Worm (Caenorhabditis elegans) whole organism, late embryonic: ENCODE results near the gene T26C5.4.

ENCODE experiments used
- C08G9.2 ChIP-seq: sonication (generic microtip); optimal IDR thresholded peaks from 2 replicates; lab custom pipeline; 2016; ENCODE audit warnings: mild to moderate bottlenecking, missing genetic modification characterization, moderate library complexity, missing compliant biosample characterization
- ahr-1 ChIP-seq: sonication (generic microtip); optimal IDR thresholded peaks from 2 replicates; lab custom pipeline; 2016; ENCODE audit warnings: missing genetic modification characterization, missing compliant biosample characterization
- ama-1 ChIP-seq: fragments of 150-350 bp; optimal IDR thresholded peaks from 2 replicates; lab custom pipeline; 2014
- ceh-18 ChIP-seq: sonication (generic microtip); optimal IDR thresholded peaks from 2 replicates; lab custom pipeline; 2016; ENCODE audit warnings: missing genetic modification characterization, missing compliant biosample characterization
- ceh-22 ChIP-seq: sonication (generic microtip); optimal IDR thresholded peaks from 2 replicates; lab custom pipeline; 2017; ENCODE audit warnings: missing biosample characterization, missing genetic modification characterization
- ceh-24 ChIP-seq: sonication (generic microtip); optimal IDR thresholded peaks from 2 replicates; lab custom pipeline; 2016; ENCODE audit warnings: mild to moderate bottlenecking, missing genetic modification characterization, missing compliant biosample characterization
- ceh-30 ChIP-seq: fragments of 150-350 bp; optimal IDR thresholded peaks from 2 replicates; lab custom pipeline; 2014; ENCODE audit warnings: missing biosample characterization, missing genetic modification characterization
- ceh-34 ChIP-seq: sonication (generic microtip); optimal IDR thresholded peaks from 2 replicates; lab custom pipeline; 2016; ENCODE audit warnings: mild to moderate bottlenecking, missing genetic modification characterization, missing compliant biosample characterization
- ceh-48 ChIP-seq: sonication (generic microtip); optimal IDR thresholded peaks from 2 replicates; lab custom pipeline; 2016; ENCODE audit warnings: missing genetic modification characterization, inconsistent platforms, missing compliant biosample characterization
- ceh-6 ChIP-seq: fragments of 200-800 bp; sonication (Bioruptor generic); optimal IDR thresholded peaks from 2 replicates; lab custom pipeline; 2018; ENCODE audit warnings: mild to moderate bottlenecking, missing genetic modification characterization, missing compliant biosample characterization
- ceh-9 ChIP-seq: sonication (generic microtip); optimal IDR thresholded peaks from 2 replicates; lab custom pipeline; 2016; ENCODE audit warnings: mild to moderate bottlenecking, missing genetic modification characterization, inconsistent platforms, missing compliant biosample characterization
- che-1 ChIP-seq: sonication (generic microtip); optimal IDR thresholded peaks from 2 replicates; lab custom pipeline; 2016; ENCODE audit warnings: mild to moderate bottlenecking, missing genetic modification characterization, missing compliant biosample characterization
- dmd-4 ChIP-seq: sonication (generic microtip); optimal IDR thresholded peaks from 2 replicates; lab custom pipeline; 2016; ENCODE audit warnings: borderline replicate concordance, missing genetic modification characterization, missing compliant biosample characterization
- dve-1 ChIP-seq: sonication (generic microtip); optimal IDR thresholded peaks from 2 replicates; lab custom pipeline; 2017; ENCODE audit warnings: antibody characterized with exemption, mild to moderate bottlenecking, missing genetic modification characterization, missing compliant biosample characterization
- ets-4 ChIP-seq: sonication (generic microtip); optimal IDR thresholded peaks from 2 replicates; lab custom pipeline; 2016; ENCODE audit warnings: missing genetic modification characterization, missing compliant biosample characterization
- fkh-10 ChIP-seq: fragments of 150-350 bp; optimal IDR thresholded peaks from 2 replicates; lab custom pipeline; 2014; ENCODE audit warnings: missing biosample characterization, missing genetic modification reagents, missing genetic modification characterization
- fkh-6 ChIP-seq: sonication (generic microtip); optimal IDR thresholded peaks from 2 replicates; lab custom pipeline; 2016; ENCODE audit warnings: missing genetic modification characterization, missing compliant biosample characterization
- hlh-13 ChIP-seq: fragments of 200-800 bp; sonication (Bioruptor generic); optimal IDR thresholded peaks from 2 replicates; lab custom pipeline; 2018; ENCODE audit warnings: mild to moderate bottlenecking, missing genetic modification characterization, missing compliant biosample characterization
- hlh-30 ChIP-seq: sonication (generic microtip); optimal IDR thresholded peaks from 2 replicates; lab custom pipeline; 2017; ENCODE audit warnings: antibody characterized with exemption, missing genetic modification characterization, missing compliant biosample characterization; ENCODE audit not compliant: insufficient read depth
- lim-6 ChIP-seq: sonication (generic microtip); optimal IDR thresholded peaks from 2 replicates; lab custom pipeline; 2016; ENCODE audit warnings: missing genetic modification characterization, missing compliant biosample characterization
- mec-3 ChIP-seq: sonication (generic microtip); optimal IDR thresholded peaks from 2 replicates; lab custom pipeline; 2016; ENCODE audit warnings: borderline replicate concordance, missing genetic modification characterization, missing compliant biosample characterization
- nfya-1 ChIP-seq: sonication (generic microtip); optimal IDR thresholded peaks from 2 replicates; lab custom pipeline; 2017; ENCODE audit warnings: missing genetic modification characterization, mild to moderate bottlenecking, missing compliant biosample characterization, antibody characterized with exemption, moderate library complexity
- odd-2 ChIP-seq: sonication (generic microtip); optimal IDR thresholded peaks from 2 replicates; lab custom pipeline; 2017; ENCODE audit warnings: antibody characterized with exemption, mild to moderate bottlenecking, missing genetic modification characterization, missing compliant biosample characterization
- pag-3 ChIP-seq: sonication (generic microtip); optimal IDR thresholded peaks from 2 replicates; lab custom pipeline; 2016; ENCODE audit warnings: missing compliant biosample characterization, missing genetic modification characterization, borderline replicate concordance
- pat-9 ChIP-seq: fragments of 200-800 bp; sonication (Bioruptor generic); optimal IDR thresholded peaks from 2 replicates; lab custom pipeline; 2018; ENCODE audit warnings: mild to moderate bottlenecking, missing genetic modification characterization, moderate library complexity, missing compliant biosample characterization
- pax-1 ChIP-seq: fragments of 150-350 bp; optimal IDR thresholded peaks from 2 replicates; lab custom pipeline; 2014; ENCODE audit warnings: missing biosample characterization, missing genetic modification characterization
- pha-4 ChIP-seq: fragments of 150-350 bp; optimal IDR thresholded peaks from 2 replicates; lab custom pipeline; 2018; ENCODE audit warnings: missing biosample characterization, missing genetic modification reagents, missing genetic modification characterization
- pqm-1 ChIP-seq: sonication (generic microtip); optimal IDR thresholded peaks from 2 replicates; lab custom pipeline; 2016; ENCODE audit warnings: missing genetic modification characterization, missing compliant biosample characterization
- ref-2 ChIP-seq: sonication (generic microtip); optimal IDR thresholded peaks from 2 replicates; lab custom pipeline; 2016; ENCODE audit warnings: missing genetic modification characterization, missing compliant biosample characterization
- rnt-1 ChIP-seq: sonication (generic microtip); optimal IDR thresholded peaks from 2 replicates; lab custom pipeline; 2016; ENCODE audit warnings: missing genetic modification characterization, missing compliant biosample characterization
- sdc-2 ChIP-seq: sonication (generic microtip); optimal IDR thresholded peaks from 2 replicates; lab custom pipeline; 2016; ENCODE audit warnings: missing genotype, missing genetic modification characterization, missing compliant biosample characterization
- sox-4 ChIP-seq: sonication (generic microtip); optimal IDR thresholded peaks from 2 replicates; lab custom pipeline; 2017; ENCODE audit warnings: mild to moderate bottlenecking, missing genetic modification characterization, inconsistent platforms, missing compliant biosample characterization
- tbx-2 ChIP-seq: sonication (generic microtip); optimal IDR thresholded peaks from 2 replicates; lab custom pipeline; 2016; ENCODE audit warnings: missing genetic modification characterization, missing compliant biosample characterization
- tbx-7 ChIP-seq: sonication (generic microtip); optimal IDR thresholded peaks from 2 replicates; lab custom pipeline; 2016; ENCODE audit warnings: missing genotype, missing genetic modification characterization, missing compliant biosample characterization
- unc-3 ChIP-seq, 2 experiments: fragments of 200-800 bp in 1 of 2; sonication (Bioruptor generic) in 1 of 2; sonication (generic microtip) in 1 of 2; conservative IDR thresholded peaks in 1 of 2; optimal IDR thresholded peaks in 1 of 2; 2 replicates each; pipeline versions ENCODE4 v1.3.6 to Lab custom; 2016 to 2022; ENCODE audit warnings: missing compliant biosample characterization in 2 of 2, missing genetic modification characterization in 2 of 2, missing genetic modification reagents in 1 of 2
- unc-42 ChIP-seq: sonication (generic microtip); optimal IDR thresholded peaks from 2 replicates; lab custom pipeline; 2016; ENCODE audit warnings: missing genotype, missing genetic modification characterization, missing compliant biosample characterization
- zip-5 ChIP-seq: sonication (generic microtip); optimal IDR thresholded peaks from 2 replicates; lab custom pipeline; 2016; ENCODE audit warnings: missing genetic modification characterization, missing compliant biosample characterization
- ztf-16 ChIP-seq: sonication (generic microtip); optimal IDR thresholded peaks from 2 replicates; lab custom pipeline; 2017; ENCODE audit warnings: missing genetic modification characterization, missing compliant biosample characterization

The T26C5.4 gene

DNA sequence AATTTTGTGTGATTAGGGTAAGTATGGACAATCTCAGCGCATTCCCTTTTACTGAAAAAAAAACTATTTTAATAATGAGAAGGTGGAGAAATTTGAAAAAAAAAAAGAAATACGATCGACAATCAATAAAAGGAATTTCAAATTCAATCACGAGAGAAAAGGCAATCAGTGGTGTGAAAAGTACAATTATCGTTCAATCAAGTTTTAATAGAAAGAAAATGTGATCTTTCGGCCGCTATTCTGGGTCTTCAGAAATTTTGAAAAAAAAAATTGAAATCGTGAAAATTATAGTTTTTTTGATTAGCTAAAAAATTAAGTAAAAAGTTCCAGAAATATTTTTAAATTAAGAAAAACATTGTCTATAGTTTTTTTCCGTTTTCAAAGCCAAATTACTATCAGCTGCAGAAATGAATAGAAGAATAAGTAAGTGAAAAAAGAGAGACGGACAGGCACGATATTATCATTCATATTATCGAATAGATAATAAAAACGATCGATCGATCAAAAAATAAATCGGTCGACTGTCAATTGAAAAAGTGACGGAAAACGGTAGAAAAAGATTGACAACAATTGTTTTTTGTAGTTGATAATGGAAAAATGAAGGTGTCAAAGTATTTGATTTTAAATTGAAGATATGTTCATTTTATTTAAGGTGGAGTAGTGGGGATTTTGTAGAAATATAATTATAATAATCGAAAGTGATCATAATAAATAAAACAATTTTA lies 29.9 kb upstream of the T26C5.4 start, which contains the start of gene gldi-3:
Gene gldi-3 (minus strand): TSS at position 51 of the 725 bp plus-strand sequence.
- TF ChIP-seq che-1 (tag; lab: Kevin White, UChicago), result no peak
- TF ChIP-seq odd-2, result no peak
- TF ChIP-seq mec-3 (tag; lab: Kevin White, UChicago), result no peak
- no peak for TF ChIP-seq ets-4 (tag; lab: Kevin White, UChicago)
- no peak for TF ChIP-seq nfya-1
- TF ChIP-seq, all 69 proteins: peak for 0

DNA sequence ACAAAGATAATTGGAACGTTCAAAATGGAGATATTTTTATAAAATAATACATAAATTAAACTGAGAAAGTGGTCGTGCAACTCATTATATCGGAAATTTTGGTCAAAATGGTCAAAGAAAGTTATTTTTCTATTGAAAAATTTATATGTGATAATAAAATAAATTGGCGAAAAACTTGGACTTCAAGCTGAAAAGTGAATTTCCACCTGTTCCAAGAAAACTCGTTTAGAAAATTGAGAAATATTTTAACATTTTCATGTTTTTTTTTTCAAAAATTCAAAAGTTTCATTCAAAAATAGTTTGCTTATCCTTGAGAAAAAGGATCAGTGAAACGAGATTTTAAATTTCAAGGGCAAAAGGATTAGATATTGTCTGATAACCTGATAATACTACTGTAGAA lies 28.7 kb upstream of the T26C5.4 start:
- TF ChIP-seq ceh-24 (tag; lab: Kevin White, UChicago) (no peak), sdc-2 (tag; lab: Kevin White, UChicago) (no peak), ceh-48 (tag; lab: Kevin White, UChicago) (no peak), tbx-2 (tag; lab: Kevin White, UChicago) (no peak), dmd-4 (tag; lab: Kevin White, UChicago) (no peak), zip-5 (tag; lab: Kevin White, UChicago) (no peak), ahr-1 (no peak), pax-1 (tag; lab: Kevin White, UChicago) (no peak), pag-3 (tag; lab: Kevin White, UChicago) (no peak), unc-3 (GFP tag; conservative IDR thresholded peaks at IDR 0.05; lab: Robert Waterston, UW) (no peak), unc-3 (tag; optimal IDR thresholded peaks at IDR 0.05; lab: Kevin White, UChicago) (no peak), pqm-1 (tag; lab: Kevin White, UChicago) (no peak)

DNA sequence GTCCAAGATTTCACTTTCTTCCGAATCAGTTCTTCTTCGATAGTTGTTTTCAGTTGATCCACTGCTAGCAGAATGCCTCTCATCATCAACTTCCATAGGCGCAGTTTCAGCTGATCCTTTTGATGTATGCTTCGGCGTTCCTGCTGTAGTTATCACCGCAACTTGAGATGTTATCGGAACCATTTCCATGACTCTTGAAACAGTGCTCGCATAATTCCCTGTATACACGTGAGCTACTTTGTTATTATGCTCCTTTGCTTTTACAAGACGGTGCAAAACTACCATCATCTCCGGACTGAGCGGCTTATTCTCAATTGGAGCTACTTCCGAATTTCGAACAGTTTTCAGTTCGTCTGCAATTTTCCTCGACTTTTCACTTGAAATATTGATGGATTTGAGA lies 26.8 kb upstream of the T26C5.4 start:
- no peak for TF ChIP-seq ceh-22 (tag; lab: Kevin White, UChicago)
- no peak for TF ChIP-seq ceh-48 (tag; lab: Kevin White, UChicago)
- TF ChIP-seq rnt-1 (tag; lab: Kevin White, UChicago), result no peak
- TF ChIP-seq ceh-34 (tag; lab: Kevin White, UChicago), result no peak
- no peak for TF ChIP-seq C08G9.2 (tag; lab: Kevin White, UChicago)
- TF ChIP-seq fkh-6 (tag; lab: Kevin White, UChicago), result no peak
- no peak for TF ChIP-seq hlh-13 (GFP tag; lab: Kevin White, UChicago)
- no peak for TF ChIP-seq ama-1
- TF ChIP-seq lim-6 (tag; lab: Kevin White, UChicago), result no peak
- TF ChIP-seq dve-1 (tag; lab: Kevin White, UChicago), result no peak
- TF ChIP-seq unc-3 (GFP tag; conservative IDR thresholded peaks at IDR 0.05; lab: Robert Waterston, UW), result no peak
- TF ChIP-seq unc-3 (tag; optimal IDR thresholded peaks at IDR 0.05; lab: Kevin White, UChicago), result no peak
- no peak for TF ChIP-seq tbx-7 (tag; lab: Kevin White, UChicago)
- TF ChIP-seq ztf-16 (tag; lab: Kevin White, UChicago), result no peak
- TF ChIP-seq fkh-10 (GFP tag; lab: Kevin White, UChicago), result no peak
- TF ChIP-seq ceh-30, result no peak
- TF ChIP-seq sdc-2 (tag; lab: Kevin White, UChicago), result no peak
- no peak for TF ChIP-seq sox-4

DNA sequence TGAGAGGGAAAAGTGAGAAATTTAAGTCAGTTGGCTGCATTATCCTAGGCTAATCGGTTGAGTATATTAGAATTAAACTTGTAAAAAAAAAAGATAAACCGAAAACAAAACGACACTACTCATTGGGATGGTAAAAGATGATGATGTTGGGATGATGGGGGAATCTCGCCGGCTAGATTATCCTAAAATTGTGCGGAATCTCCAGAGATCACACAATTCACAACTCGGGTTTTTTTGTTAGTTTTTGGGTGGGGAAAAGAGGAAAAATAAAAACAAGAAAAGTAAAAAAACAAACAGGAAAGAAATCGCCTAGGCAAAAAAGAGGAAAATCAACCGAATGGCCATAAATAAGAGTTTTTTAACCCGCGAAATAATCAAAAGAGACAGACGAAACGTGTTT lies 24.9 kb upstream of the T26C5.4 start:
- TF ChIP-seq pax-1 (tag; lab: Kevin White, UChicago), result no peak
- TF ChIP-seq unc-42 (tag; lab: Kevin White, UChicago), result no peak
- no peak for TF ChIP-seq pha-4 (tag; lab: Kevin White, UChicago)
- TF ChIP-seq C08G9.2 (tag; lab: Kevin White, UChicago), result no peak
- TF ChIP-seq ceh-6, result no peak
- no peak for TF ChIP-seq ceh-30
- TF ChIP-seq ceh-18 (tag; lab: Kevin White, UChicago), result no peak
- no peak for TF ChIP-seq sdc-2 (tag; lab: Kevin White, UChicago)
- no peak for TF ChIP-seq lim-6 (tag; lab: Kevin White, UChicago)
- TF ChIP-seq hlh-30 (tag; lab: Kevin White, UChicago), result no peak
- no peak for TF ChIP-seq ref-2 (tag; lab: Kevin White, UChicago)
- no peak for TF ChIP-seq sox-4
- no peak for TF ChIP-seq ceh-9
- TF ChIP-seq pat-9, result no peak
- no peak for TF ChIP-seq odd-2
- no peak for TF ChIP-seq dmd-4 (tag; lab: Kevin White, UChicago)
